Fruit fly (Drosophila melanogaster): ENCODE data around the gene Odj.

Gene Odj

dm6 chr3R:17809014-17809413 lies at the start of gene Odj (continued):
- TF ChIP-seq gem (tag; optimal IDR thresholded peaks at IDR 0.05) = peak; percentile 23
- peak; percentile 44; the same call in 1 of the 2 replicates for TF ChIP-seq slbo (GFP tag; IDR thresholded peaks at IDR 0.05)
- TF ChIP-seq CG14014 (GFP tag; IDR thresholded peaks at IDR 0.05) = no peak
- peak; percentile 76; the same call in 2 of the 3 replicates for TF ChIP-seq mld (GFP tag; IDR thresholded peaks at IDR 0.05; ENCODE audit: partially characterized antibody)
- peak; percentile 88 for TF ChIP-seq HLH4C (GFP tag; IDR thresholded peaks at IDR 0.05; ENCODE audit: partially characterized antibody)

- TF ChIP-seq Oli (tag; optimal IDR thresholded peaks at IDR 0.05) = peak; percentile 32
- no peak for TF ChIP-seq vfl (GFP tag; optimal IDR thresholded peaks at IDR 0.05)
- no peak for TF ChIP-seq sc (optimal IDR thresholded peaks at IDR 0.05)
- no peak for TF ChIP-seq sc (GFP tag; optimal IDR thresholded peaks at IDR 0.05)
- peak; percentile 21 for TF ChIP-seq CG8388 (GFP tag; optimal IDR thresholded peaks at IDR 0.05)
- TF ChIP-seq CG18262 (tag; optimal IDR thresholded peaks at IDR 0.05) = peak; percentile 22
- TF ChIP-seq ci (GFP tag; IDR thresholded peaks at IDR 0.05) = 0 out of 3 replicates have a peak, but pooled peaks have one; percentile 22
- TF ChIP-seq CG17912 (GFP tag; optimal IDR thresholded peaks at IDR 0.05) = no peak
- peak; percentile 9 for TF ChIP-seq mam (GFP tag; optimal IDR thresholded peaks at IDR 0.05)
- TF ChIP-seq HHEX (GFP tag; optimal IDR thresholded peaks at IDR 0.05) = peak; percentile 17
- TF ChIP-seq CG10209 (GFP tag; optimal IDR thresholded peaks at IDR 0.05) = peak; percentile 2
- TF ChIP-seq Ada2b (GFP tag; IDR thresholded peaks at IDR 0.05) = 0 out of 2 replicates have a peak, but pooled peaks have one; percentile 18
- TF ChIP-seq CG1233 (GFP tag; optimal IDR thresholded peaks at IDR 0.05) = no peak
- peak; percentile 9 for TF ChIP-seq bab2 (GFP tag; optimal IDR thresholded peaks at IDR 0.05)
- TF ChIP-seq grau (tag; optimal IDR thresholded peaks at IDR 0.05) = peak; percentile 46
- peak; percentile 44 for TF ChIP-seq Meics (GFP tag; optimal IDR thresholded peaks at IDR 0.05)
- no peak for TF ChIP-seq CHES-1-like (GFP tag; optimal IDR thresholded peaks at IDR 0.05)
- peak; percentile 46 for TF ChIP-seq CG2120 (GFP tag; optimal IDR thresholded peaks at IDR 0.05)
- peak; percentile 43 for TF ChIP-seq CG18599 (GFP tag; optimal IDR thresholded peaks at IDR 0.05)
- no peak for TF ChIP-seq CG8290 (GFP tag; optimal IDR thresholded peaks at IDR 0.05)
- no peak for TF ChIP-seq CG8290 (tag; optimal IDR thresholded peaks at IDR 0.05)
- TF ChIP-seq klu (GFP tag; IDR thresholded peaks at IDR 0.05) = no peak
- TF ChIP-seq jing (GFP tag; optimal IDR thresholded peaks at IDR 0.05) = no peak
- TF ChIP-seq D19A (tag; optimal IDR thresholded peaks at IDR 0.05) = peak; percentile 14
- peak; percentile 20 for TF ChIP-seq Fer3 (tag; optimal IDR thresholded peaks at IDR 0.05)
- peak in 1 of 2 experiments; percentile 42 for TF ChIP-seq Hr51 (GFP tag; optimal IDR thresholded peaks at IDR 0.05)
- TF ChIP-seq CG12219 (GFP tag; optimal IDR thresholded peaks at IDR 0.05) = peak; percentile 7
- TF ChIP-seq CG11695 (GFP tag; IDR thresholded peaks at IDR 0.05) = 0 out of 3 replicates have a peak, but pooled peaks have one; percentile 31
- TF ChIP-seq eve (GFP tag; optimal IDR thresholded peaks at IDR 0.05) = peak in 1 of 2 experiments; percentile 1
- TF ChIP-seq dmrt99B (tag; optimal IDR thresholded peaks at IDR 0.05) = peak; percentile 56
- TF ChIP-seq gem (tag; optimal IDR thresholded peaks at IDR 0.05) = peak; percentile 64
- TF ChIP-seq phol (tag; optimal IDR thresholded peaks at IDR 0.05) = peak; percentile 27
- peak; percentile 32 for TF ChIP-seq CG13424 (tag; optimal IDR thresholded peaks at IDR 0.05)
- TF ChIP-seq CG17385 (GFP tag; optimal IDR thresholded peaks at IDR 0.05) = peak; percentile 3
- no peak for TF ChIP-seq CG6272 (GFP tag; IDR thresholded peaks at IDR 0.05)
- TF ChIP-seq lab (GFP tag; optimal IDR thresholded peaks at IDR 0.05) = peak; percentile 30
- peak; percentile 7 for TF ChIP-seq az2 (GFP tag; optimal IDR thresholded peaks at IDR 0.05)
- 0 out of 3 replicates have a peak, but pooled peaks have one; percentile 15 for TF ChIP-seq CG11093 (GFP tag; IDR thresholded peaks at IDR 0.05)
- 0 out of 2 replicates have a peak, but pooled peaks have one; percentile 13 for TF ChIP-seq Rfx (GFP tag; IDR thresholded peaks at IDR 0.05)
- TF ChIP-seq E2f2 (GFP tag; IDR thresholded peaks at IDR 0.05) = 0 out of 2 replicates have a peak, but pooled peaks have one; percentile 16
- peak; percentile 34 for TF ChIP-seq unpg (GFP tag; optimal IDR thresholded peaks at IDR 0.05)
- peak; percentile 36 for TF ChIP-seq CG17359 (tag; optimal IDR thresholded peaks at IDR 0.05)
- peak; percentile 17 for TF ChIP-seq CG10979 (tag; optimal IDR thresholded peaks at IDR 0.05)
- TF ChIP-seq CG15269 (tag; optimal IDR thresholded peaks at IDR 0.05) = peak; percentile 20
These were observed 40.2 kb upstream of the Odj start for dm6 chr3R:17849178-17849577.
